Fruit fly (Drosophila melanogaster): ENCODE measurements around the gene Bdbt.

The Bdbt gene

dm6 chr3R:21116057-21116456 is 2.6 kb downstream of the Bdbt start, which contains the start of gene ppan (continued):
- no peak for TF ChIP-seq CG17361 (GFP tag; IDR thresholded peaks at IDR 0.05)
- no peak for TF ChIP-seq ase (GFP tag; IDR thresholded peaks at IDR 0.05)
- no peak for TF ChIP-seq Hsf (GFP tag; optimal IDR thresholded peaks at IDR 0.05)
- no peak for TF ChIP-seq gt (GFP tag; IDR thresholded peaks at IDR 0.05)
- TF ChIP-seq pzg (GFP tag; optimal IDR thresholded peaks at IDR 0.05) = peak; percentile 78
- no peak for TF ChIP-seq CG14860 (GFP tag; IDR thresholded peaks at IDR 0.05; ENCODE audit: partially characterized antibody)
- no peak for TF ChIP-seq CG33213 (GFP tag; optimal IDR thresholded peaks at IDR 0.05)
- TF ChIP-seq sim (GFP tag; IDR thresholded peaks at IDR 0.05) = no peak
- no peak for TF ChIP-seq crp (GFP tag; optimal IDR thresholded peaks at IDR 0.05)
- TF ChIP-seq NC2β (GFP tag; optimal IDR thresholded peaks at IDR 0.05) = peak; percentile 2
- no peak for TF ChIP-seq Fer3 (tag; optimal IDR thresholded peaks at IDR 0.05)
- peak; percentile 44 for TF ChIP-seq Dref (GFP tag; IDR thresholded peaks at IDR 0.05)
- TF ChIP-seq Lim3 (GFP tag; IDR thresholded peaks at IDR 0.05) = no peak
- peak; percentile 11 for TF ChIP-seq CG17829 (tag; optimal IDR thresholded peaks at IDR 0.05)
- no peak for TF ChIP-seq cg (GFP tag; optimal IDR thresholded peaks at IDR 0.05)
- no peak for TF ChIP-seq eyg (GFP tag; optimal IDR thresholded peaks at IDR 0.05)
- TF ChIP-seq E2f2 (GFP tag; IDR thresholded peaks at IDR 0.05) = peak; percentile 91
- TF ChIP-seq sens-2 (GFP tag; IDR thresholded peaks at IDR 0.05) = no peak
- TF ChIP-seq CG7963 (GFP tag; IDR thresholded peaks at IDR 0.05; ENCODE audit: partially characterized antibody) = no peak
- TF ChIP-seq CG16863 (GFP tag; optimal IDR thresholded peaks at IDR 0.05) = no peak
- no peak for TF ChIP-seq CG3838 (GFP tag; optimal IDR thresholded peaks at IDR 0.05)
- no peak for TF ChIP-seq Nf-YC (tag; optimal IDR thresholded peaks at IDR 0.05)
- TF ChIP-seq Fer2 (tag; optimal IDR thresholded peaks at IDR 0.05) = no peak
- no peak for TF ChIP-seq CG4820 (GFP tag; optimal IDR thresholded peaks at IDR 0.05)
- TF ChIP-seq CG17802 (tag; optimal IDR thresholded peaks at IDR 0.05) = no peak
- TF ChIP-seq CG13123 (GFP tag; optimal IDR thresholded peaks at IDR 0.05) = no peak
- peak; percentile 6 for TF ChIP-seq Sin3A (optimal IDR thresholded peaks at IDR 0.05)
- no peak for TF ChIP-seq CG12071 (GFP tag; optimal IDR thresholded peaks at IDR 0.05)
- peak; percentile 91 for TF ChIP-seq Max (GFP tag; optimal IDR thresholded peaks at IDR 0.05)
- TF ChIP-seq CG5245 (GFP tag; optimal IDR thresholded peaks at IDR 0.05) = no peak
- no peak for TF ChIP-seq HHEX (GFP tag; optimal IDR thresholded peaks at IDR 0.05)
- TF ChIP-seq jing (GFP tag; optimal IDR thresholded peaks at IDR 0.05) = no peak
- no peak for TF ChIP-seq fd96Cb (tag; optimal IDR thresholded peaks at IDR 0.05)
- TF ChIP-seq D19B (GFP tag; optimal IDR thresholded peaks at IDR 0.05) = no peak
- TF ChIP-seq dati (GFP tag; IDR thresholded peaks at IDR 0.05) = no peak
- no peak for TF ChIP-seq CG10979 (tag; optimal IDR thresholded peaks at IDR 0.05)
- peak; percentile 87 for TF ChIP-seq CG9797 (GFP tag; optimal IDR thresholded peaks at IDR 0.05)
- no peak for TF ChIP-seq Eip74EF (GFP tag; optimal IDR thresholded peaks at IDR 0.05)
- peak; percentile 36; the same call in 1 of the 2 replicates for TF ChIP-seq amos (GFP tag; IDR thresholded peaks at IDR 0.05; ENCODE audit: partially characterized antibody)
- no peak for TF ChIP-seq CG16815 (GFP tag; optimal IDR thresholded peaks at IDR 0.05)
- no peak for TF ChIP-seq pita (GFP tag; optimal IDR thresholded peaks at IDR 0.05)
- TF ChIP-seq Doc2 (GFP tag; IDR thresholded peaks at IDR 0.05) = no peak
- no peak for TF ChIP-seq CG8765 (GFP tag; IDR thresholded peaks at IDR 0.05)
- TF ChIP-seq gcm2 (GFP tag; optimal IDR thresholded peaks at IDR 0.05) = no peak
- TF ChIP-seq ham (GFP tag; IDR thresholded peaks at IDR 0.05) = no peak
- no peak for TF ChIP-seq ato (GFP tag; IDR thresholded peaks at IDR 0.05; ENCODE audit: partially characterized antibody)
- no peak for TF ChIP-seq bowl (GFP tag; IDR thresholded peaks at IDR 0.05)
- TF ChIP-seq scrt (GFP tag; optimal IDR thresholded peaks at IDR 0.05) = no peak
- TF ChIP-seq CG10267 (tag; optimal IDR thresholded peaks at IDR 0.05) = peak; percentile 31
- no peak for TF ChIP-seq Awh (GFP tag; IDR thresholded peaks at IDR 0.05)
- no peak for TF ChIP-seq CG1529 (GFP tag; optimal IDR thresholded peaks at IDR 0.05)
- no peak for TF ChIP-seq Hmr (GFP tag; optimal IDR thresholded peaks at IDR 0.05)
